Fruit fly (Drosophila melanogaster) whole organism, embryonic: Measurements from ENCODE around the gene Bug22.

Experiments
- C15 ChIP-seq: fragments of 200-800 bp; sonication (Bioruptor generic); IDR thresholded peaks from 3 replicates; pipeline ENCODE4 v1.3.6; 2022; ENCODE audit warnings: missing biosample characterization, missing genetic modification characterization
- CG11247 ChIP-seq: fragments of 200-800 bp; sonication (Bioruptor generic); IDR thresholded peaks from 2 replicates; pipeline ENCODE4 v1.3.6; 2022; ENCODE audit warnings: missing biosample characterization, missing genetic modification characterization
- CG11723 ChIP-seq: fragments of 200-800 bp; sonication (Bioruptor generic); optimal IDR thresholded peaks from 2 replicates; lab custom pipeline; 2017; ENCODE audit warnings: missing biosample characterization, mild to moderate bottlenecking, missing genetic modification characterization
- CG13775 ChIP-seq: fragments of 200-800 bp; sonication (Bioruptor generic); optimal IDR thresholded peaks from 3 replicates; lab custom pipeline; 2017; ENCODE audit warnings: missing biosample characterization, mild to moderate bottlenecking, missing genetic modification characterization
- CG17328 ChIP-seq: fragments of 200-800 bp; sonication (Bioruptor generic); IDR thresholded peaks from 2 replicates; pipeline ENCODE4 v1.3.6; 2022; ENCODE audit warnings: missing biosample characterization, missing genetic modification characterization
- CG17385 ChIP-seq: fragments of 200-800 bp; sonication (Bioruptor generic); optimal IDR thresholded peaks from 3 replicates; lab custom pipeline; 2018; ENCODE audit warnings: missing biosample characterization, mild to moderate bottlenecking, missing genetic modification characterization
- CG17568 ChIP-seq: fragments of 200-800 bp; sonication (Bioruptor generic); optimal IDR thresholded peaks from 2 replicates; lab custom pipeline; 2018; ENCODE audit warnings: missing biosample characterization, mild to moderate bottlenecking, missing genetic modification characterization, moderate library complexity
- CG17802 ChIP-seq: fragments of 200-800 bp; sonication (Bioruptor generic); optimal IDR thresholded peaks from 2 replicates; lab custom pipeline; 2018; ENCODE audit warnings: missing biosample characterization, mild to moderate bottlenecking, missing genetic modification characterization, moderate library complexity
- CG18011 ChIP-seq: fragments of 200-800 bp; sonication (Bioruptor generic); optimal IDR thresholded peaks from 2 replicates; lab custom pipeline; 2017; ENCODE audit warnings: missing biosample characterization, missing genetic modification characterization, mild to moderate bottlenecking, moderate library complexity, missing genotype
- CG18619 ChIP-seq: fragments of 200-800 bp; sonication (Bioruptor generic); optimal IDR thresholded peaks from 3 replicates; lab custom pipeline; 2017; ENCODE audit warnings: missing biosample characterization, mild to moderate bottlenecking, missing genetic modification characterization
- CG2116 ChIP-seq: fragments of 200-800 bp; sonication (Bioruptor generic); optimal IDR thresholded peaks from 3 replicates; lab custom pipeline; 2018; ENCODE audit warnings: missing biosample characterization, mild to moderate bottlenecking, missing genetic modification characterization
- CG3407 ChIP-seq: fragments of 200-800 bp; sonication (Bioruptor generic); optimal IDR thresholded peaks from 2 replicates; lab custom pipeline; 2018; ENCODE audit warnings: missing biosample characterization, mild to moderate bottlenecking, missing genetic modification characterization
- CG4282 ChIP-seq: fragments of 200-800 bp; sonication (Bioruptor generic); optimal IDR thresholded peaks from 2 replicates; lab custom pipeline; 2016; ENCODE audit warnings: missing biosample characterization, missing genetic modification characterization
- CG4328 ChIP-seq: fragments of 200-800 bp; sonication (Bioruptor generic); optimal IDR thresholded peaks from 3 replicates; lab custom pipeline; 2017; ENCODE audit warnings: missing biosample characterization, missing genetic modification reagents, missing genetic modification characterization
- CG4424 ChIP-seq: fragments of 200-800 bp; sonication (Bioruptor generic); optimal IDR thresholded peaks from 3 replicates; lab custom pipeline; 2016; ENCODE audit warnings: missing biosample characterization, missing genetic modification characterization
- CG4854 ChIP-seq: fragments of 200-800 bp; sonication (Bioruptor generic); optimal IDR thresholded peaks from 2 replicates; lab custom pipeline; 2016; ENCODE audit warnings: missing biosample characterization, missing genetic modification characterization, inconsistent platforms
- CG7372 ChIP-seq: fragments of 200-800 bp; sonication (Bioruptor generic); IDR thresholded peaks from 2 replicates; pipeline ENCODE4 v1.3.6; 2022; ENCODE audit warnings: missing biosample characterization, missing genetic modification characterization
- CG8359 ChIP-seq: fragments of 200-800 bp; sonication (Bioruptor generic); optimal IDR thresholded peaks from 2 replicates; lab custom pipeline; 2017; ENCODE audit warnings: missing biosample characterization, mild to moderate bottlenecking, missing genetic modification characterization, borderline replicate concordance
- CG8388 ChIP-seq: fragments of 200-800 bp; sonication (Bioruptor generic); optimal IDR thresholded peaks from 2 replicates; lab custom pipeline; 2019; ENCODE audit warnings: missing biosample characterization, mild to moderate bottlenecking, missing genetic modification characterization, moderate library complexity
- CG9876 ChIP-seq: fragments of 200-800 bp; sonication (Bioruptor generic); optimal IDR thresholded peaks from 2 replicates; lab custom pipeline; 2016; ENCODE audit warnings: missing biosample characterization, missing genetic modification characterization
- Chrac-16 ChIP-seq: fragments of 200-800 bp; sonication (Bioruptor generic); optimal IDR thresholded peaks from 3 replicates; lab custom pipeline; 2016; ENCODE audit warnings: missing biosample characterization, missing genetic modification characterization
- CkIIα-i1 ChIP-seq: fragments of 200-800 bp; sonication (Bioruptor generic); IDR thresholded peaks from 2 replicates; pipeline ENCODE4 v1.3.6; 2022; ENCODE audit warnings: missing biosample characterization, missing genetic modification characterization
- Dad ChIP-seq: fragments of 200-800 bp; sonication (Bioruptor generic); optimal IDR thresholded peaks from 3 replicates; lab custom pipeline; 2016; ENCODE audit warnings: missing biosample characterization, missing genetic modification characterization
- Dbx ChIP-seq: fragments of 200-800 bp; sonication (Bioruptor generic); IDR thresholded peaks from 3 replicates; pipeline ENCODE4 v1.3.6; 2022; ENCODE audit warnings: missing biosample characterization, missing genetic modification characterization
- Dref ChIP-seq: fragments of 200-800 bp; sonication (Bioruptor generic); IDR thresholded peaks from 2 replicates; pipeline ENCODE4 v1.3.6; 2022; ENCODE audit warnings: missing biosample characterization, missing genetic modification characterization
- Ets65A ChIP-seq: fragments of 200-800 bp; sonication (Bioruptor generic); peaks from one replicate; lab custom pipeline; 2016; ENCODE audit warnings: missing biosample characterization, missing genetic modification characterization
- Fer1 ChIP-seq: fragments of 200-800 bp; sonication (Bioruptor generic); optimal IDR thresholded peaks from 2 replicates; lab custom pipeline; 2017; ENCODE audit warnings: missing biosample characterization, mild to moderate bottlenecking, missing genetic modification characterization
- Gsc ChIP-seq: fragments of 200-800 bp; sonication (Bioruptor generic); IDR thresholded peaks from 2 replicates; pipeline ENCODE4 v1.3.6; 2022; ENCODE audit warnings: missing biosample characterization, missing genetic modification characterization
- Gug ChIP-seq: fragments of 200-800 bp; sonication (Bioruptor generic); IDR thresholded peaks from 4 replicates; pipeline ENCODE4 v1.3.6; 2022; ENCODE audit warnings: missing biosample characterization, missing genetic modification characterization
- Hr39 ChIP-seq: fragments of >200 bp; optimal IDR thresholded peaks from 2 replicates; lab custom pipeline; 2017
- Lpt ChIP-seq: fragments of >200 bp; optimal IDR thresholded peaks from 2 replicates; lab custom pipeline; 2018; ENCODE audit warnings: missing biosample characterization, missing genetic modification characterization
- MBD-R2 ChIP-seq: fragments of 200-800 bp; sonication (Bioruptor generic); IDR thresholded peaks from 2 replicates; pipeline ENCODE4 v1.3.6; 2022; ENCODE audit warnings: missing biosample characterization, missing genetic modification characterization
- Mad ChIP-seq: fragments of 200-800 bp; sonication (Bioruptor generic); optimal IDR thresholded peaks from 2 replicates; lab custom pipeline; 2016; ENCODE audit warnings: missing biosample characterization, missing genetic modification characterization
- Max ChIP-seq: fragments of 200-800 bp; sonication (Bioruptor generic); optimal IDR thresholded peaks from 2 replicates; lab custom pipeline; 2016; ENCODE audit warnings: missing biosample characterization, mild to moderate bottlenecking, missing genetic modification characterization
- Rx ChIP-seq: fragments of 200-800 bp; sonication (Bioruptor generic); IDR thresholded peaks from 2 replicates; pipeline ENCODE4 v1.3.6; 2022; ENCODE audit warnings: missing biosample characterization, missing genetic modification characterization
- Side ChIP-seq: fragments of 200-800 bp; sonication (Bioruptor generic); optimal IDR thresholded peaks from 2 replicates; lab custom pipeline; 2016; ENCODE audit warnings: missing biosample characterization, missing genetic modification characterization
- bab2 ChIP-seq: fragments of 200-800 bp; sonication (Bioruptor generic); optimal IDR thresholded peaks from 2 replicates; lab custom pipeline; 2016; ENCODE audit warnings: missing biosample characterization, missing genetic modification characterization
- chinmo ChIP-seq: fragments of 200-800 bp; sonication (Bioruptor generic); IDR thresholded peaks from 4 replicates; pipeline ENCODE4 v1.3.6; 2022; ENCODE audit warnings: missing biosample characterization, missing genetic modification characterization; ENCODE audit not compliant: partially characterized antibody
- da ChIP-seq: fragments of 200-800 bp; sonication (Bioruptor generic); optimal IDR thresholded peaks from 2 replicates; lab custom pipeline; 2016; ENCODE audit warnings: missing biosample characterization, missing genetic modification characterization
- ftz-f1 ChIP-seq: fragments of 200-800 bp; sonication (Bioruptor generic); optimal IDR thresholded peaks from 2 replicates; lab custom pipeline; 2016; ENCODE audit warnings: missing biosample characterization, missing genetic modification characterization
- gce ChIP-seq: fragments of 200-800 bp; sonication (Bioruptor generic); IDR thresholded peaks from 3 replicates; pipeline ENCODE4 v1.3.6; 2022; ENCODE audit warnings: missing biosample characterization, missing genetic modification characterization
- gcm2 ChIP-seq: fragments of 200-800 bp; sonication (Bioruptor generic); optimal IDR thresholded peaks from 2 replicates; lab custom pipeline; 2016; ENCODE audit warnings: missing biosample characterization, missing genetic modification characterization
- jumu ChIP-seq: fragments of 200-800 bp; sonication (Bioruptor generic); optimal IDR thresholded peaks from 3 replicates; lab custom pipeline; 2016; ENCODE audit warnings: missing biosample characterization, missing genetic modification characterization
- kni ChIP-seq: fragments of 200-800 bp; sonication (Bioruptor generic); optimal IDR thresholded peaks from 3 replicates; lab custom pipeline; 2017; ENCODE audit warnings: mild to moderate bottlenecking, missing biosample characterization, missing genetic modification reagents, missing genetic modification characterization
- knrl ChIP-seq: fragments of 200-800 bp; sonication (Bioruptor generic); IDR thresholded peaks from 3 replicates; pipeline ENCODE4 v1.3.6; 2022; ENCODE audit warnings: missing biosample characterization, missing genetic modification characterization; ENCODE audit not compliant: partially characterized antibody
- lola ChIP-seq, 3 experiments: fragments of >200 bp in 2 of 3; fragments of 200-800 bp in 1 of 3; sonication (Bioruptor generic) in 1 of 3; optimal IDR thresholded peaks; 2 replicates each; lab custom pipeline; 2017 to 2019; ENCODE audit warnings: missing biosample characterization in 3 of 3, missing genetic modification characterization in 3 of 3, mild to moderate bottlenecking in 1 of 3, moderate library complexity in 1 of 3
- mirr ChIP-seq: fragments of 200-800 bp; sonication (Bioruptor generic); optimal IDR thresholded peaks from 3 replicates; lab custom pipeline; 2018; ENCODE audit warnings: missing biosample characterization, mild to moderate bottlenecking, missing genetic modification characterization
- p53 ChIP-seq: fragments of 200-800 bp; sonication (Bioruptor generic); optimal IDR thresholded peaks from 2 replicates; lab custom pipeline; 2016; ENCODE audit warnings: missing biosample characterization, missing genetic modification characterization
- pfk ChIP-seq: fragments of 200-800 bp; sonication (Bioruptor generic); optimal IDR thresholded peaks from 2 replicates; lab custom pipeline; 2018; ENCODE audit warnings: missing biosample characterization, mild to moderate bottlenecking, missing genetic modification characterization, moderate library complexity
- sob ChIP-seq: fragments of 200-800 bp; sonication (Bioruptor generic); IDR thresholded peaks from 2 replicates; pipeline ENCODE4 v1.3.6; 2022; ENCODE audit warnings: missing biosample characterization, missing genetic modification characterization
- trem ChIP-seq: fragments of 200-800 bp; optimal IDR thresholded peaks from 3 replicates; lab custom pipeline; 2019; ENCODE audit warnings: missing biosample characterization, mild to moderate bottlenecking, missing genetic modification characterization, moderate library complexity

Gene Bug22

DNA sequence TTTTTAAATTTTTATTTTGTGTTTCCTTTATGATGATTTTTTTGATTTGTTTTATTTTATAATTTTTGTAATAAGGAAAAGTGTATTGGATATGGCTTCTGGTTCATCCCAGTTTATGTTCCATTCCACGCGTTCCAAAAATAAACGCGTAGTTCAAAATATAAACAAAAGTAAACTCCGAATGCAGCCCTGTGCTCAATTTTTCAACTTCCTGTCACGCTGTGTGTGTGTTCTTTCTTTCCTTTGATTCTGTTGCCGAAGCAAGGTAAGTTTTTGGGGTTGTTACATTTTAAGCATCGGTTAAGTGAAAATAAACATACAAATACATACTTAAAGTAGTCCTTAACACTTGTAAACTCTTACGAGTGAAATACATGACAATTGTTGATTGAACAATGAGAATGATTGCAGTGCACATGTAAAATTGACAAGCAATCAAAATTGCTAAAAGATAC is 22.6 kb downstream of the Bug22 start, which contains the start of the genes Ip259 and RpS27A (continued):
- TF ChIP-seq p53 (GFP tag; lab: Kevin White, UChicago): peak; percentile 62
- TF ChIP-seq gce (GFP tag; lab: Robert Waterston, UW): peak; percentile 83; the same call in 2 of the 3 replicates
- TF ChIP-seq CG18011 (GFP tag; lab: Kevin White, UChicago): peak; percentile 55
- peak; percentile 84 for TF ChIP-seq CG9876 (GFP tag; lab: Kevin White, UChicago)
- TF ChIP-seq CG17802 (tag; lab: Kevin White, UChicago): peak; percentile 96
- TF ChIP-seq da: peak; percentile 95
- TF ChIP-seq CG4854: peak; percentile 57
- no peak for TF ChIP-seq chinmo (GFP tag; lab: Robert Waterston, UW)
- TF ChIP-seq Rx (GFP tag; lab: Robert Waterston, UW): no peak; the same call in 1 of the 2 replicates
- TF ChIP-seq CkIIα-i1 (GFP tag; lab: Robert Waterston, UW): no peak
- peak; percentile 86 for TF ChIP-seq Max
- TF ChIP-seq MBD-R2 (GFP tag; lab: Robert Waterston, UW): peak; percentile 48; the same call in 1 of the 2 replicates
- TF ChIP-seq Dbx (GFP tag; lab: Robert Waterston, UW): peak; percentile 88
- TF ChIP-seq kni (GFP tag; lab: Kevin White, UChicago): no peak
- no peak for TF ChIP-seq Hr39 (lab: Kevin White, UChicago)
- peak; percentile 63; the same call in 1 of the 2 replicates for TF ChIP-seq CG7372 (GFP tag; lab: Robert Waterston, UW)
- TF ChIP-seq jumu (GFP tag; lab: Kevin White, UChicago): no peak
- peak; percentile 75 for TF ChIP-seq Side (GFP tag; lab: Kevin White, UChicago)
- TF ChIP-seq CG17385 (GFP tag; lab: Kevin White, UChicago): peak; percentile 81
- peak; percentile 65 for TF ChIP-seq Dad (GFP tag; lab: Kevin White, UChicago)
- peak; percentile 96 for TF ChIP-seq pfk (GFP tag; lab: Kevin White, UChicago)
- TF ChIP-seq CG11723: peak; percentile 98
- TF ChIP-seq Ets65A: peak; percentile 98
- no peak for TF ChIP-seq ftz-f1 (GFP tag; lab: Kevin White, UChicago)
- peak; percentile 84 for TF ChIP-seq sob (GFP tag; lab: Robert Waterston, UW)
- peak; percentile 70 for TF ChIP-seq CG4424 (GFP tag; lab: Kevin White, UChicago)
- TF ChIP-seq Gug (GFP tag; lab: Robert Waterston, UW): no peak; the same call in 3 of the 4 replicates
- peak; percentile 73 for TF ChIP-seq CG4328 (GFP tag; lab: Kevin White, UChicago)
- TF ChIP-seq bab2 (GFP tag; lab: Kevin White, UChicago): peak; percentile 1
- TF ChIP-seq C15 (GFP tag; lab: Robert Waterston, UW): peak; percentile 65; the same call in 2 of the 3 replicates
- peak; percentile 57 for TF ChIP-seq Dref (GFP tag; lab: Robert Waterston, UW)
- peak; percentile 87 for TF ChIP-seq CG17328 (GFP tag; lab: Robert Waterston, UW)
- TF ChIP-seq CG11247 (GFP tag; lab: Robert Waterston, UW): peak; percentile 68
- TF ChIP-seq CG3407: peak; percentile 70
- peak; percentile 60 for TF ChIP-seq CG8359 (GFP tag; lab: Kevin White, UChicago)
- peak; percentile 84 for TF ChIP-seq CG18619 (GFP tag; lab: Kevin White, UChicago)
- TF ChIP-seq mirr (GFP tag; lab: Kevin White, UChicago): peak; percentile 79
- TF ChIP-seq CG4282: no peak
- TF ChIP-seq Chrac-16 (GFP tag; lab: Kevin White, UChicago): peak; percentile 52
- peak; percentile 53 for TF ChIP-seq CG8388 (GFP tag; lab: Kevin White, UChicago)
- TF ChIP-seq CG2116 (GFP tag; lab: Kevin White, UChicago): peak; percentile 98
- TF ChIP-seq knrl: no peak; the same call in 2 of the 3 replicates
- TF ChIP-seq CG13775: peak; percentile 87
- TF ChIP-seq Gsc (GFP tag; lab: Robert Waterston, UW): no peak
- peak; percentile 46 for TF ChIP-seq Mad (GFP tag; lab: Kevin White, UChicago)
- peak in 1 of 3 experiments; percentile 36 for TF ChIP-seq lola (GFP tag; optimal IDR thresholded peaks at IDR 0.05; lab: Kevin White, UChicago)
- TF ChIP-seq CG17568 (GFP tag; lab: Kevin White, UChicago): peak; percentile 64
- TF ChIP-seq Fer1 (GFP tag; lab: Kevin White, UChicago): peak; percentile 70
- no peak for TF ChIP-seq Lpt (GFP tag; lab: Kevin White, UChicago)
- peak; percentile 55 for TF ChIP-seq trem (tag; lab: Kevin White, UChicago)
- peak; percentile 10 for TF ChIP-seq gcm2
